Worm (Caenorhabditis elegans): Measurements from ENCODE around the gene F13D2.1.

F13D2.1 gene

ce11 chrX:11206953-11207352 lies 17.5 kb upstream of the F13D2.1 start, which contains the start of gene hst-2 (continued):
- TF ChIP-seq nhr-237 (tag; optimal IDR thresholded peaks at IDR 0.05) (peak; percentile 53), ztf-1 (GFP tag; conservative IDR thresholded peaks at IDR 0.05) (no peak), ceh-16 (tag; optimal IDR thresholded peaks at IDR 0.05) (no peak), mdl-1 (tag; optimal IDR thresholded peaks at IDR 0.05) (peak in 1 of 2 experiments; percentile 66)

- TF ChIP-seq fos-1 (tag; optimal IDR thresholded peaks at IDR 0.05) (peak; percentile 39), F13H6.1 (tag; optimal IDR thresholded peaks at IDR 0.05) (no peak), crh-2 (tag; optimal IDR thresholded peaks at IDR 0.05) (peak; percentile 23)
Measured at ce11 chrX:11203773-11204172, 14.4 kb upstream of the F13D2.1 start, which contains the start of gene C34F6.11. C34F6.11 (minus strand) TSS chrX:11203932.

DNA sequence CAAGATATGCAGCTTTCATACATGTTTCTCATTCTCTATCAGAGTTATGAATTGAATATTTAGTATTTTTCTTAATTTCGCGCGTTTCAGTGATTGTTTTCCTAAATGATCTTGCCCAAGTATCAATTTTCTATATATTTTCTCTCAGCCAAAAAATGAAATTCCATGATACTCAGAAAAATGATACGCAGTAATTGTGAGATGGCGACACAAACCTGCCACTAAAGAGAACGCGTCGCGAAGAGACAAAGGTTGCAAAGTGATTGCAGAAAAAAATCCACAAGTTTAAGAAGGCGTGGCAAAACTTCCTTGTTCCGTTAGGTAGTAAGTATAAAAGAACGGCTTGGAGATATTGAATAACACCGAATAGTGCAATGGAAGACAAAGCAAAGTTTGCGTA lies 11.8 kb upstream of the F13D2.1 start, which contains the start of gene col-179:
col-179 (plus strand) TSS at position 301 of the 400 bp plus-strand sequence.
- no peak for TF ChIP-seq gmeb-1 (tag; optimal IDR thresholded peaks at IDR 0.05)
- TF ChIP-seq F13H6.1 (tag; optimal IDR thresholded peaks at IDR 0.05), result no peak
- TF ChIP-seq ztf-1 (GFP tag; conservative IDR thresholded peaks at IDR 0.05), result no peak
- TF ChIP-seq skn-1 (tag; optimal IDR thresholded peaks at IDR 0.05), result no peak
- TF ChIP-seq unc-62 (GFP tag; optimal IDR thresholded peaks at IDR 0.05), result no peak
- TF ChIP-seq nhr-10 (tag; optimal IDR thresholded peaks at IDR 0.05), result no peak
- no peak for TF ChIP-seq mbf-1 (tag; optimal IDR thresholded peaks at IDR 0.05)
- TF ChIP-seq R02D3.7 (tag; optimal IDR thresholded peaks at IDR 0.05), result no peak
- TF ChIP-seq crh-2 (tag; optimal IDR thresholded peaks at IDR 0.05), result no peak
- TF ChIP-seq sma-3 (GFP tag; optimal IDR thresholded peaks at IDR 0.05), result no peak
- no peak for TF ChIP-seq ztf-4 (tag; optimal IDR thresholded peaks at IDR 0.05)
- no peak for TF ChIP-seq ama-1 (optimal IDR thresholded peaks at IDR 0.05)
- TF ChIP-seq mab-5 (tag; optimal IDR thresholded peaks at IDR 0.05), result no peak
- TF ChIP-seq ZK546.5 (tag; optimal IDR thresholded peaks at IDR 0.05), result no peak
- no peak for TF ChIP-seq lin-11 (tag; optimal IDR thresholded peaks at IDR 0.05)
- TF ChIP-seq elt-1 (tag; optimal IDR thresholded peaks at IDR 0.05), result no peak
- no peak for TF ChIP-seq nhr-129 (tag; optimal IDR thresholded peaks at IDR 0.05)

- no peak for TF ChIP-seq C34F6.9 (tag; optimal IDR thresholded peaks at IDR 0.05)
- no peak for TF ChIP-seq nhr-237 (tag; optimal IDR thresholded peaks at IDR 0.05)
- no peak for TF ChIP-seq sem-4 (tag; optimal IDR thresholded peaks at IDR 0.05)
- no peak for TF ChIP-seq sma-3 (GFP tag; optimal IDR thresholded peaks at IDR 0.05)
- no peak for TF ChIP-seq elt-3 (tag; optimal IDR thresholded peaks at IDR 0.05)
- TF ChIP-seq unc-39 (tag; optimal IDR thresholded peaks at IDR 0.05), result no peak
- TF ChIP-seq nhr-10 (tag; optimal IDR thresholded peaks at IDR 0.05), result no peak
- TF ChIP-seq egl-27 (tag; optimal IDR thresholded peaks at IDR 0.05), result no peak
- TF ChIP-seq aly-2 (tag; optimal IDR thresholded peaks at IDR 0.05), result no peak
- TF ChIP-seq lin-11 (tag; optimal IDR thresholded peaks at IDR 0.05), result no peak
- TF ChIP-seq gmeb-1 (tag; optimal IDR thresholded peaks at IDR 0.05), result no peak
- no peak for TF ChIP-seq snpc-4 (tag; optimal IDR thresholded peaks at IDR 0.05)
- TF ChIP-seq mab-5 (tag; optimal IDR thresholded peaks at IDR 0.05), result no peak
- TF ChIP-seq lsy-2 (tag; optimal IDR thresholded peaks at IDR 0.05), result no peak
- TF ChIP-seq nhr-25 (tag; optimal IDR thresholded peaks at IDR 0.05), result no peak
Measured at ce11 chrX:11199155-11199554, 9.7 kb upstream of the F13D2.1 start, which contains the start of gene col-178. col-178 (plus strand) TSS chrX:11199455.

- TF ChIP-seq ZK546.5 (tag; optimal IDR thresholded peaks at IDR 0.05) (no peak), nhr-23 (tag; optimal IDR thresholded peaks at IDR 0.05) (no peak), gmeb-1 (tag; optimal IDR thresholded peaks at IDR 0.05) (no peak), peb-1 (tag; optimal IDR thresholded peaks at IDR 0.05) (no peak), elt-1 (tag; optimal IDR thresholded peaks at IDR 0.05) (no peak), sem-4 (tag; optimal IDR thresholded peaks at IDR 0.05) (no peak), unc-39 (tag; optimal IDR thresholded peaks at IDR 0.05) (no peak), dmd-4 (tag; optimal IDR thresholded peaks at IDR 0.05) (no peak), sma-3 (GFP tag; optimal IDR thresholded peaks at IDR 0.05) (no peak), ceh-16 (tag; optimal IDR thresholded peaks at IDR 0.05) (no peak), ztf-4 (tag; optimal IDR thresholded peaks at IDR 0.05) (no peak), blmp-1 (tag; optimal IDR thresholded peaks at IDR 0.05; ENCODE audit: insufficient read depth) (no peak), nhr-21 (tag; optimal IDR thresholded peaks at IDR 0.05) (no peak), lin-11 (tag; optimal IDR thresholded peaks at IDR 0.05) (no peak), nhr-6 (tag; optimal IDR thresholded peaks at IDR 0.05) (no peak), ceh-82 (tag; optimal IDR thresholded peaks at IDR 0.05) (no peak), mbf-1 (tag; optimal IDR thresholded peaks at IDR 0.05) (no peak), unc-55 (GFP tag; optimal IDR thresholded peaks at IDR 0.05) (no peak), lin-39 (tag; optimal IDR thresholded peaks at IDR 0.05) (no peak)
Measured at ce11 chrX:11196741-11197140, 7.3 kb upstream of the F13D2.1 start, which contains the start of gene C34F6.1. C34F6.1 (minus strand) TSS chrX:11196841.
